ENCODE assay signal across 2 worm cellular contexts in genomic region chrIV:10481695-10482094, ce11.
A peak's percentile ranks its signal among the peaks of the same experiment; 100 is the strongest.
TF ChIP-seq lines count a peak whose summit lies in the region.

Gene egl-21, minus strand, starts transcription at chrIV:10481844.

TF ChIP-seq in whole organism, L1 larva, 84 proteins besides CTCF, POLR2A, EP300 and RAD21 (continued from another document):
- TF ChIP-seq fos-1 (tag; optimal IDR thresholded peaks at IDR 0.05; lab: Kevin White, UChicago) (peak; percentile 14), lin-13 (GFP tag; optimal IDR thresholded peaks at IDR 0.05; lab: Kevin White, UChicago) (peak; percentile 51), blmp-1 (tag; optimal IDR thresholded peaks at IDR 0.05; lab: Kevin White, UChicago) (no peak), nhr-90 (tag; optimal IDR thresholded peaks at IDR 0.05; lab: Kevin White, UChicago; ENCODE audit: poor library complexity) (no peak), grh-1 (GFP tag; IDR thresholded peaks at IDR 0.05; lab: Robert Waterston, UW) (no peak), zip-4 (GFP tag; optimal IDR thresholded peaks at IDR 0.05; lab: Kevin White, UChicago) (peak; percentile 7), pqm-1 (tag; optimal IDR thresholded peaks at IDR 0.05; lab: Kevin White, UChicago) (no peak), nhr-11 (tag; optimal IDR thresholded peaks at IDR 0.05; lab: Kevin White, UChicago) (peak; percentile 38), irx-1 (tag; optimal IDR thresholded peaks at IDR 0.05; lab: Kevin White, UChicago) (no peak), mef-2 (tag; optimal IDR thresholded peaks at IDR 0.05; lab: Kevin White, UChicago) (peak; percentile 59), ceh-82 (tag; optimal IDR thresholded peaks at IDR 0.05; lab: Kevin White, UChicago) (peak; percentile 35 to 65 (median 52)), nhr-77 (tag; optimal IDR thresholded peaks at IDR 0.05; lab: Kevin White, UChicago) (no peak), ztf-11 (tag; optimal IDR thresholded peaks at IDR 0.05; lab: Kevin White, UChicago) (peak in 1 of 2 experiments; percentile 18), sox-4 (tag; optimal IDR thresholded peaks at IDR 0.05; lab: Kevin White, UChicago) (peak; percentile 23), tbx-2 (tag; optimal IDR thresholded peaks at IDR 0.05; lab: Kevin White, UChicago) (peak; percentile 63), ceh-63 (GFP tag; optimal IDR thresholded peaks at IDR 0.05; lab: Kevin White, UChicago) (no peak), zag-1 (tag; optimal IDR thresholded peaks at IDR 0.05; lab: Kevin White, UChicago) (peak; percentile 34), dpl-1 (GFP tag; optimal IDR thresholded peaks at IDR 0.05; lab: Kevin White, UChicago) (peak in 1 of 3 experiments; percentile 21), efl-1 (optimal IDR thresholded peaks at IDR 0.05; lab: Kevin White, UChicago) (peak; percentile 36 to 45), efl-1 (GFP tag; optimal IDR thresholded peaks at IDR 0.05 in 1 of 2; lab: Kevin White, UChicago) (no peak), F16B12.6 (tag; optimal IDR thresholded peaks at IDR 0.05; lab: Kevin White, UChicago) (no peak), lin-15B (tag; optimal IDR thresholded peaks at IDR 0.05; lab: Kevin White, UChicago) (no peak), efl-3 (GFP tag; optimal IDR thresholded peaks at IDR 0.05; lab: Kevin White, UChicago) (no peak), elt-2 (tag; optimal IDR thresholded peaks at IDR 0.05; lab: Kevin White, UChicago) (no peak), snu-23 (GFP tag; optimal IDR thresholded peaks at IDR 0.05; lab: Kevin White, UChicago) (peak; percentile 56), skn-1 (tag; optimal IDR thresholded peaks at IDR 0.05; lab: Kevin White, UChicago) (peak; percentile 37), nhr-84 (tag; optimal IDR thresholded peaks at IDR 0.05; lab: Kevin White, UChicago) (no peak), ceh-90 (tag; optimal IDR thresholded peaks at IDR 0.05; lab: Kevin White, UChicago) (no peak), nhr-47 (tag; optimal IDR thresholded peaks at IDR 0.05; lab: Kevin White, UChicago) (peak; percentile 80), ama-1 (optimal IDR thresholded peaks at IDR 0.05; lab: Kevin White, UChicago) (no peak)

TF ChIP-seq in whole organism, L2 larva, 48 proteins besides CTCF, POLR2A, EP300 and RAD21 (continued from another document):
- peak; percentile 79 for TF ChIP-seq nhr-129 (tag; optimal IDR thresholded peaks at IDR 0.05; lab: Kevin White, UChicago)
- TF ChIP-seq egl-27 (tag; optimal IDR thresholded peaks at IDR 0.05; lab: Kevin White, UChicago): peak; percentile 43
- TF ChIP-seq ztf-11 (tag; optimal IDR thresholded peaks at IDR 0.05; lab: Kevin White, UChicago): no peak
- no peak for TF ChIP-seq fos-1 (tag; optimal IDR thresholded peaks at IDR 0.05; lab: Kevin White, UChicago)
- TF ChIP-seq skn-1 (tag; optimal IDR thresholded peaks at IDR 0.05; lab: Kevin White, UChicago): no peak
- TF ChIP-seq nhr-11 (tag; optimal IDR thresholded peaks at IDR 0.05; lab: Kevin White, UChicago): no peak
- peak; percentile 64 for TF ChIP-seq Y55F3AM.14 (GFP tag; optimal IDR thresholded peaks at IDR 0.05; lab: Kevin White, UChicago)
- no peak for TF ChIP-seq aly-2 (tag; optimal IDR thresholded peaks at IDR 0.05; lab: Kevin White, UChicago)
- TF ChIP-seq nhr-77 (tag; optimal IDR thresholded peaks at IDR 0.05; lab: Kevin White, UChicago): no peak
TF ChIP-seq in whole organism, L2 larva: peak in this region for 17.
